Worm (Caenorhabditis elegans) whole organism, dauer: ENCODE results near the gene srpa-68.

Experiments
- unc-62 ChIP-seq: sonication (generic microtip); optimal IDR thresholded peaks from 2 replicates; lab custom pipeline; 2017; ENCODE audit warnings: missing biosample characterization, missing genetic modification reagents, missing genetic modification characterization

srpa-68 gene

ce11 chrV:12291587-12291986 lies at the start of gene srpa-68, which contains the start of gene srh-16:
Gene srpa-68, minus strand, starts transcription at chrV:12291658.
Gene srh-16, plus strand, starts transcription at chrV:12291861.
- no peak for TF ChIP-seq unc-62 (GFP tag; lab: Kevin White, UChicago)

ce11 chrV:12337894-12338293 lies 46.4 kb upstream of the srpa-68 start, which contains the start of gene twk-13:
Gene twk-13, minus strand, starts transcription at chrV:12337994.
- TF ChIP-seq unc-62 (GFP tag; lab: Kevin White, UChicago), result no peak

ce11 chrV:12334387-12334786 lies 42.9 kb upstream of the srpa-68 start:
- no peak for TF ChIP-seq unc-62 (GFP tag; lab: Kevin White, UChicago)

ce11 chrV:12331820-12332219 lies 40.4 kb upstream of the srpa-68 start:
- no peak for TF ChIP-seq unc-62 (GFP tag; lab: Kevin White, UChicago)

ce11 chrV:12329173-12329572 lies 37.7 kb upstream of the srpa-68 start:
- no peak for TF ChIP-seq unc-62 (GFP tag; lab: Kevin White, UChicago)

- no peak for TF ChIP-seq unc-62 (GFP tag; lab: Kevin White, UChicago)
Measured at ce11 chrV:12326638-12327037, 35.2 kb upstream of the srpa-68 start.

ce11 chrV:12320274-12320839 lies 28.9 kb upstream of the srpa-68 start:
- TF ChIP-seq unc-62 (GFP tag; lab: Kevin White, UChicago), result no peak

ce11 chrV:12317894-12318553 lies 26.6 kb upstream of the srpa-68 start, which contains the start of the genes R04F11.5 and R04F11.2:
Gene R04F11.5, minus strand, starts transcription at chrV:12318019.
Gene R04F11.2, plus strand, starts transcription at chrV:12318381.
- TF ChIP-seq unc-62 (GFP tag; lab: Kevin White, UChicago), result no peak

- no peak for TF ChIP-seq unc-62 (GFP tag; lab: Kevin White, UChicago)
Measured at ce11 chrV:12317080-12317479, 25.6 kb upstream of the srpa-68 start, which contains the start of gene R04F11.3. Gene R04F11.3, minus strand, starts transcription at chrV:12317180.

- no peak for TF ChIP-seq unc-62 (GFP tag; lab: Kevin White, UChicago)
Measured at ce11 chrV:12316076-12316475, 24.6 kb upstream of the srpa-68 start.

- TF ChIP-seq unc-62 (GFP tag; lab: Kevin White, UChicago), result no peak
Measured at ce11 chrV:12314413-12314812, 23.0 kb upstream of the srpa-68 start.

ce11 chrV:12310256-12310655 lies 18.8 kb upstream of the srpa-68 start, which contains the start of gene hpo-30:
Gene hpo-30, minus strand, starts transcription at chrV:12310356.
- TF ChIP-seq unc-62 (GFP tag; lab: Kevin White, UChicago), result no peak

- no peak for TF ChIP-seq unc-62 (GFP tag; lab: Kevin White, UChicago)
Measured at ce11 chrV:12307011-12307540, 15.6 kb upstream of the srpa-68 start, which contains the start of gene srg-45. Gene srg-45, plus strand, starts transcription at chrV:12307490.

- TF ChIP-seq unc-62 (GFP tag; lab: Kevin White, UChicago), result no peak
Measured at ce11 chrV:12305677-12306076, 14.2 kb upstream of the srpa-68 start.

ce11 chrV:12303453-12304077 lies 12.1 kb upstream of the srpa-68 start:
- no peak for TF ChIP-seq unc-62 (GFP tag; lab: Kevin White, UChicago)
